Worm (Caenorhabditis elegans): ENCODE data around the gene rpl-9.
A peak's percentile ranks its signal among the peaks of the same experiment; 100 is the strongest.
"Not testable (repeated sequence)": the region's sequence is repeated elsewhere in the genome, so short reads cannot be mapped to it uniquely, and the experiment has no call there.

The rpl-9 gene

DNA sequence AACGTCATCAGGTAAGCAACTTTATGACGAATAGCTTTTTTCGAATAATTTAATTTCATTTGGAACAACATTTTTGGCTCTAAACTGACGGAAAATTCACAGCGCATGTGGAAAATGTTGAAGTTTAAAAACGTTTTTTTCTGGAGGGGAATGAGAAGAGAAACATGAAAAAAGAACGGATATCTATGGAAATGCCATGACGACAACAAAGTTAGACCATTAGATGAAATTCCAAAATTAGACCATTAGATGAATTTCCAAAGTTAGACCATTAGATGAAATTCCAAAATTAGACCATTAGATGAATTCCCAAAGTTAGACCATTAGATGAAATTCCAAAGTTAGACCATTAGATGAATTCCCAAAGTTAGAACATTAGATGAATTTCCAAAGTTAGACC is 21.9 kb upstream of the rpl-9 start, which contains the start of gene Y80D4G.2:
Gene Y80D4G.2, minus strand, starts transcription at position 101 of the 400 bp plus-strand sequence.
- not testable (repeated sequence) for TF ChIP-seq zip-4 (GFP tag; optimal IDR thresholded peaks at IDR 0.05); Y116A8C.19 (tag; optimal IDR thresholded peaks at IDR 0.05; ENCODE audit: borderline replicate concordance); dpl-1 (GFP tag; optimal IDR thresholded peaks at IDR 0.05)

DNA sequence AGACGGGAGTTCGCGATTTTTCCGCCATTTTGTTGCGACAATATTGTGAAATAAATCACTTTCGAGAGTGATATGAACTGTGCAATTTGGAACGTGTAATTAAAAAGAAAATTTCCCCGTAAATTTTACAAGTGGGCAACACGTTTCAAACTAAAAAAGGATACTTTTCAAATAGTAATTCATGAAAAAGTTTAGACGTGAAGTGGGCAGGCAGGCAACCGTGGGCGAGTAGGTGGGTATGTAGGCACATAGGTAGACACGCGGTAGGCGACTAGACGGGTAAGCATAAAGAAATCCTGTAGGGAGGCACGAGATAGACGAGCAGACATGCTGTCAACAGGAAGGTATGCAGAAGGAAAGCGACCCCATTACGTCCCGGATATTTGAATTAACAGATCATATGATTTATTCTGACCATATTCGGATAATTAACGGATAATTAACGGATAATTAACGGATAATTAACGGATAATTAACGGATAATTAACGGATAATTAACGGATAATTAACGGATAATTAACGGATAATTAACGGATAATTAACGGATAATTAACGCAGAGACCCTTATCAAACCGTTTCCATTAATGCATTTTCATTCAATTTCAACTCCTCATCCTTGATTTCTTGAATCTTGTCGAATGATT is 20.8 kb upstream of the rpl-9 start, which contains the start of gene R13A5.11:
Gene R13A5.11, minus strand, starts transcription at position 51 of the 644 bp plus-strand sequence.
- TF ChIP-seq efl-1 (optimal IDR thresholded peaks at IDR 0.05) (no peak), efl-1 (GFP tag; optimal IDR thresholded peaks at IDR 0.05 in 1 of 2) (peak in 1 of 2 experiments; percentile 29), mep-1 (tag; optimal IDR thresholded peaks at IDR 0.05) (no peak)

DNA sequence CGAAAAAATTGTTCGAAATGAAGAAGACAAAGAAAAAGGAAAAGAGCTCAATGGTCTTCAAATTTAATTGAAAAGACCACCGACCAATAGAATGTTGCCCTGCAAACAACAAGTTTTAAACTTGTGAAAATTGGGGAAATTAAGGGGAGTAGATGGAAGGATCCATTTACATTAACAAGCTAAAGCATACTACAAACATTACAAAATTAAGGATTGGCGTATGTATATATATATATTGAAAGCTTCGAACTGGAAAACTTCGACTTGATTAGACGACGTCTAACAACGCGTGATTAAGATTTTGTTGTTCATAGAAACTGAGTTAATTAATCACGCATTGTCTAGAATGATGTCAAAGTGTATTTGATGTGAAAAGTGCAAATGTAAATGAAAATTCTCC is 15.6 kb upstream of the rpl-9 start, which contains the start of gene R13A5.15:
Gene R13A5.15, minus strand, starts transcription at position 101 of the 400 bp plus-strand sequence.
- no peak for TF ChIP-seq isw-1 (GFP tag; IDR thresholded peaks at IDR 0.05)
- TF ChIP-seq mab-9 (GFP tag; IDR thresholded peaks at IDR 0.05): no peak
- TF ChIP-seq ceh-8 (GFP tag; optimal IDR thresholded peaks at IDR 0.05): peak; percentile 30

DNA sequence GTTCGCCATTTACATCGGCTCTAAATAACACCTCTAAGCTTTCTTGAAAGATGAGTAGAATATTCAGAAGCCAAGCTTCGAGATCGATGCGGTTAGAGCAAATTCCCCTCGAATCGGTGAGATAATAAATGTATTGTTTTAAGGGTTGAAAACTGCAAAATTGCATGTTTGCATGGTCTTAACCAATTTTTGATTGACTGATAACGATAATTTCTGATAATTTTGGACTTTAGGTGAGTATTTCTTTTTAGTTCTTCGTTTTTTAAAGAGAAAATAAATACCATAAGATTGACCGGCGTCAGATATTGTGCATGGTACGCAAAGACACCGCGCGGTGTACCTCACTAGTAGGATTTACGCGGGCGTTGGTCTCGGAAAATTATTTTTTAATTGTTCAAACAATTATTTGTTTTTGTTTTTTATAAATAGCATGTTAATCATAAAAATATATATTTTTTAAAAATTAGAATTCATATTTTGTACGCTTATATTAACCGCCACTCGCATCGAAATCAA is 11.6 kb upstream of the rpl-9 start, which contains the start of gene cup-5:
Gene cup-5, plus strand, starts transcription at position 51 of the 516 bp plus-strand sequence.
- no peak for TF ChIP-seq C04F5.9 (tag; optimal IDR thresholded peaks at IDR 0.05)
- no peak for TF ChIP-seq nhr-76 (tag; optimal IDR thresholded peaks at IDR 0.05)
- no peak for TF ChIP-seq ceh-8 (GFP tag; optimal IDR thresholded peaks at IDR 0.05)
- no peak for TF ChIP-seq fkh-10 (GFP tag; optimal IDR thresholded peaks at IDR 0.05)
- no peak for TF ChIP-seq unc-30 (tag; optimal IDR thresholded peaks at IDR 0.05)
- TF ChIP-seq ama-1 (optimal IDR thresholded peaks at IDR 0.05): no peak
- peak; percentile 60 for TF ChIP-seq blmp-1 (tag; optimal IDR thresholded peaks at IDR 0.05)
- TF ChIP-seq fkh-4 (tag; optimal IDR thresholded peaks at IDR 0.05; ENCODE audit: borderline replicate concordance): no peak
- TF ChIP-seq fkh-8 (tag; optimal IDR thresholded peaks at IDR 0.05): no peak
- TF ChIP-seq sox-4 (tag; optimal IDR thresholded peaks at IDR 0.05): no peak
- peak; percentile 41 for TF ChIP-seq swsn-7 (tag; optimal IDR thresholded peaks at IDR 0.05)
- peak; percentile 44 for TF ChIP-seq snu-23 (GFP tag; optimal IDR thresholded peaks at IDR 0.05)
- peak; percentile 28 for TF ChIP-seq unc-130 (tag; optimal IDR thresholded peaks at IDR 0.05)
- TF ChIP-seq ets-5 (GFP tag; IDR thresholded peaks at IDR 0.05): no peak
- no peak for TF ChIP-seq pag-3 (tag; optimal IDR thresholded peaks at IDR 0.05; ENCODE audit: borderline replicate concordance, insufficient read depth)
- TF ChIP-seq nhr-47 (tag; optimal IDR thresholded peaks at IDR 0.05): peak; percentile 34
- no peak for TF ChIP-seq zag-1 (tag; optimal IDR thresholded peaks at IDR 0.05)
- TF ChIP-seq C34B4.2 (tag; optimal IDR thresholded peaks at IDR 0.05): no peak
- no peak for TF ChIP-seq unc-62 (GFP tag; optimal IDR thresholded peaks at IDR 0.05)
- TF ChIP-seq nhr-19 (GFP tag; conservative IDR thresholded peaks at IDR 0.05): peak; percentile 32; the same call in 1 of the 2 replicates
- TF ChIP-seq lin-39 (tag; optimal IDR thresholded peaks at IDR 0.05): no peak
- TF ChIP-seq ceh-88 (GFP tag; IDR thresholded peaks at IDR 0.05): no peak
- peak; percentile 67 to 74 for TF ChIP-seq lsy-2 (tag; optimal IDR thresholded peaks at IDR 0.05)
- TF ChIP-seq irx-1 (tag; optimal IDR thresholded peaks at IDR 0.05): no peak
- no peak for TF ChIP-seq tlp-1 (tag; optimal IDR thresholded peaks at IDR 0.05)
- TF ChIP-seq aly-2 (tag; optimal IDR thresholded peaks at IDR 0.05): peak; percentile 16
- no peak for TF ChIP-seq egl-13 (tag; optimal IDR thresholded peaks at IDR 0.05)
- TF ChIP-seq nhr-237 (tag; optimal IDR thresholded peaks at IDR 0.05): no peak
- no peak for TF ChIP-seq efl-3 (GFP tag; optimal IDR thresholded peaks at IDR 0.05)
- TF ChIP-seq unc-86 (tag; optimal IDR thresholded peaks at IDR 0.05): no peak
- TF ChIP-seq xbp-1 (tag; optimal IDR thresholded peaks at IDR 0.05): peak; percentile 30
- no peak for TF ChIP-seq vab-15 (tag; optimal IDR thresholded peaks at IDR 0.05)
- no peak for TF ChIP-seq nhr-77 (tag; optimal IDR thresholded peaks at IDR 0.05)
- no peak for TF ChIP-seq jun-1 (tag; optimal IDR thresholded peaks at IDR 0.05)
- no peak for TF ChIP-seq ceh-63 (GFP tag; optimal IDR thresholded peaks at IDR 0.05)
- peak; percentile 15 to 66 for TF ChIP-seq lin-35 (GFP tag; optimal IDR thresholded peaks at IDR 0.05)
- TF ChIP-seq nhr-85 (tag): peak; percentile 49
- peak; percentile 22 to 69 (median 57) for TF ChIP-seq dpl-1 (GFP tag; optimal IDR thresholded peaks at IDR 0.05)
- no peak for TF ChIP-seq hlh-17 (GFP tag; optimal IDR thresholded peaks at IDR 0.05; ENCODE audit: borderline replicate concordance)
